Worm (Caenorhabditis elegans): ENCODE measurements around the gene F53F4.7.

- no peak for TF ChIP-seq unc-39 (tag; optimal IDR thresholded peaks at IDR 0.05)
- no peak for TF ChIP-seq sptf-1 (tag; optimal IDR thresholded peaks at IDR 0.05)
- TF ChIP-seq nhr-12 (tag; optimal IDR thresholded peaks at IDR 0.05): no peak
- TF ChIP-seq unc-62 (GFP tag; optimal IDR thresholded peaks at IDR 0.05): peak; percentile 73
- peak; percentile 33 for TF ChIP-seq lsy-2 (tag; optimal IDR thresholded peaks at IDR 0.05)
These were observed 41.5 kb upstream of the F53F4.7 start for ce11 chrV:13655202-13655764.

All from whole organism, mixed stage, embryonic.